Worm (Caenorhabditis elegans) whole organism, L4/young adult: ENCODE data around the gene lys-8.

Source experiments
- W03F9.2 ChIP-seq: fragments of 150-350 bp; optimal IDR thresholded peaks from 2 replicates; lab custom pipeline; 2014; ENCODE audit warnings: missing biosample characterization, missing genetic modification characterization
- him-1 ChIP-seq: sonication (generic microtip); optimal IDR thresholded peaks from 2 replicates; lab custom pipeline; 2016; ENCODE audit warnings: missing genotype, missing genetic modification reagents, missing genetic modification characterization, missing compliant biosample characterization

ce11 chrII:5636826-5637225, 50.8 kb downstream of the lys-8 start, which contains the start of gene F59E12.8:
- TF ChIP-seq W03F9.2 (tag; lab: Kevin White, UChicago) (no peak), him-1 (tag; lab: Kevin White, UChicago) (no peak)
